3 fruit fly cellular contexts compared by ENCODE assay signal in genomic region chr2L:8040872-8041271, dm6.
TF ChIP-seq lines count a peak whose summit lies in the region.

Gene CCDC53, plus strand, starts transcription at chr2L:8041106.

- no peak for TF ChIP-seq CTCF in whole organism, embryonic (GFP tag; optimal IDR thresholded peaks at IDR 0.05; lab: Kevin White, UChicago)

TF ChIP-seq in whole organism, adult, 20 proteins besides CTCF, POLR2A, EP300 and RAD21:
- TF ChIP-seq ovo (GFP tag; optimal IDR thresholded peaks at IDR 0.05; lab: Kevin White, UChicago) (no peak), CG11617 (GFP tag; optimal IDR thresholded peaks at IDR 0.05; lab: Kevin White, UChicago) (no peak), pad (GFP tag; optimal IDR thresholded peaks at IDR 0.05; lab: Kevin White, UChicago) (no peak), Crg-1 (GFP tag; optimal IDR thresholded peaks at IDR 0.05; lab: Kevin White, UChicago) (no peak), CG14711 (tag; optimal IDR thresholded peaks at IDR 0.05; lab: Kevin White, UChicago) (peak; percentile 98), toe (GFP tag; optimal IDR thresholded peaks at IDR 0.05; lab: Kevin White, UChicago) (no peak), bab1 (GFP tag; optimal IDR thresholded peaks at IDR 0.05; lab: Kevin White, UChicago) (peak; percentile 33), Mnt (GFP tag; optimal IDR thresholded peaks at IDR 0.05; lab: Kevin White, UChicago) (no peak), kay (GFP tag; lab: Kevin White, UChicago; ENCODE audit: borderline replicate concordance) (no peak)

TF ChIP-seq in whole organism, embryonic, 481 proteins besides CTCF, POLR2A, EP300 and RAD21 (continues in another document):
- TF ChIP-seq BEAF-32 (GFP tag; optimal IDR thresholded peaks at IDR 0.05; lab: Kevin White, UChicago), result peak; percentile 34
- no peak for TF ChIP-seq CG7928 (GFP tag; optimal IDR thresholded peaks at IDR 0.05; lab: Kevin White, UChicago)
- TF ChIP-seq CG1603 (tag; optimal IDR thresholded peaks at IDR 0.05; lab: Kevin White, UChicago), result peak; percentile 14
- no peak for TF ChIP-seq sim (GFP tag; IDR thresholded peaks at IDR 0.05; lab: Robert Waterston, UW)
- TF ChIP-seq CG12071 (GFP tag; optimal IDR thresholded peaks at IDR 0.05; lab: Kevin White, UChicago), result no peak
- TF ChIP-seq CG15514 (GFP tag; optimal IDR thresholded peaks at IDR 0.05; lab: Kevin White, UChicago), result peak; percentile 17
- no peak for TF ChIP-seq tx (GFP tag; optimal IDR thresholded peaks at IDR 0.05; lab: Kevin White, UChicago)
- TF ChIP-seq CG3726 (GFP tag; IDR thresholded peaks at IDR 0.05; lab: Robert Waterston, UW), result no peak
- no peak for TF ChIP-seq CG14014 (GFP tag; IDR thresholded peaks at IDR 0.05; lab: Robert Waterston, UW)
- TF ChIP-seq YL-1 (GFP tag; optimal IDR thresholded peaks at IDR 0.05; lab: Kevin White, UChicago), result peak; percentile 16
- TF ChIP-seq pfk (GFP tag; optimal IDR thresholded peaks at IDR 0.05; lab: Kevin White, UChicago), result no peak
- TF ChIP-seq CG34224 (GFP tag; IDR thresholded peaks at IDR 0.05; lab: Robert Waterston, UW; ENCODE audit: partially characterized antibody), result peak; percentile 21; the same call in 1 of the 3 replicates
- peak; percentile 31 for TF ChIP-seq MESR4 (GFP tag; optimal IDR thresholded peaks at IDR 0.05; lab: Kevin White, UChicago)
- TF ChIP-seq pzg (GFP tag; optimal IDR thresholded peaks at IDR 0.05; lab: Kevin White, UChicago), result peak; percentile 71
- TF ChIP-seq Myb (GFP tag; optimal IDR thresholded peaks at IDR 0.05; lab: Kevin White, UChicago), result no peak
- no peak for TF ChIP-seq wek (GFP tag; optimal IDR thresholded peaks at IDR 0.05; lab: Kevin White, UChicago)
- TF ChIP-seq hkb (optimal IDR thresholded peaks at IDR 0.05; lab: Kevin White, UChicago), result no peak
- peak; percentile 32; the same call in 1 of the 2 replicates for TF ChIP-seq hkb (GFP tag; IDR thresholded peaks at IDR 0.05; lab: Robert Waterston, UW)
- TF ChIP-seq stwl (tag; optimal IDR thresholded peaks at IDR 0.05; lab: Kevin White, UChicago), result peak; percentile 29
- no peak for TF ChIP-seq CG13296 (GFP tag; optimal IDR thresholded peaks at IDR 0.05; lab: Kevin White, UChicago)
- no peak for TF ChIP-seq CG8478 (optimal IDR thresholded peaks at IDR 0.05; lab: Kevin White, UChicago)
- TF ChIP-seq Dp (GFP tag; optimal IDR thresholded peaks at IDR 0.05; lab: Kevin White, UChicago), result peak; percentile 92
- no peak for TF ChIP-seq wdn (GFP tag; IDR thresholded peaks at IDR 0.05; lab: Robert Waterston, UW)
- no peak for TF ChIP-seq exex (tag; optimal IDR thresholded peaks at IDR 0.05; lab: Kevin White, UChicago)
- peak; percentile 49; the same call in 1 of the 2 replicates for TF ChIP-seq MBD-R2 (GFP tag; IDR thresholded peaks at IDR 0.05; lab: Robert Waterston, UW)
- TF ChIP-seq CG7745 (tag; optimal IDR thresholded peaks at IDR 0.05; lab: Kevin White, UChicago), result no peak
- TF ChIP-seq CG11560 (tag; IDR thresholded peaks at IDR 0.05; lab: Robert Waterston, UW), result no peak
- TF ChIP-seq ken (GFP tag; IDR thresholded peaks at IDR 0.05; lab: Robert Waterston, UW), result no peak
- TF ChIP-seq Nf-YB (GFP tag; optimal IDR thresholded peaks at IDR 0.05; lab: Kevin White, UChicago), result no peak
- peak; percentile 82 for TF ChIP-seq gfzf (GFP tag; optimal IDR thresholded peaks at IDR 0.05; lab: Kevin White, UChicago)
- no peak for TF ChIP-seq pita (GFP tag; optimal IDR thresholded peaks at IDR 0.05; lab: Kevin White, UChicago)
- TF ChIP-seq rib (GFP tag; IDR thresholded peaks at IDR 0.05; lab: Robert Waterston, UW), result no peak
- no peak for TF ChIP-seq Doc2 (GFP tag; IDR thresholded peaks at IDR 0.05; lab: Robert Waterston, UW)
- peak; percentile 19 for TF ChIP-seq lbe (GFP tag; optimal IDR thresholded peaks at IDR 0.05; lab: Kevin White, UChicago)
- no peak for TF ChIP-seq salm (tag; optimal IDR thresholded peaks at IDR 0.05; lab: Kevin White, UChicago)
- TF ChIP-seq CG16863 (GFP tag; optimal IDR thresholded peaks at IDR 0.05; lab: Kevin White, UChicago), result no peak
- TF ChIP-seq schlank (tag; optimal IDR thresholded peaks at IDR 0.05; lab: Kevin White, UChicago), result no peak
- no peak for TF ChIP-seq Rfx (GFP tag; IDR thresholded peaks at IDR 0.05; lab: Robert Waterston, UW)
- no peak for TF ChIP-seq Nf-YA (GFP tag; IDR thresholded peaks at IDR 0.05; lab: Robert Waterston, UW)
- TF ChIP-seq Antp (GFP tag; optimal IDR thresholded peaks at IDR 0.05; lab: Kevin White, UChicago), result no peak
- TF ChIP-seq psq (GFP tag; optimal IDR thresholded peaks at IDR 0.05; lab: Kevin White, UChicago), result no peak
- TF ChIP-seq CG30403 (GFP tag; optimal IDR thresholded peaks at IDR 0.05; lab: Kevin White, UChicago), result no peak
- peak; percentile 61 for TF ChIP-seq CG9797 (GFP tag; optimal IDR thresholded peaks at IDR 0.05; lab: Kevin White, UChicago)
- no peak for TF ChIP-seq CG17361 (GFP tag; IDR thresholded peaks at IDR 0.05; lab: Robert Waterston, UW)

TF ChIP-seq in whole organism, wandering third instar larva, 38 proteins besides CTCF, POLR2A, EP300 and RAD21:
- TF ChIP-seq ey (GFP tag; optimal IDR thresholded peaks at IDR 0.05; lab: Kevin White, UChicago) (no peak), br (GFP tag; optimal IDR thresholded peaks at IDR 0.05; lab: Kevin White, UChicago) (no peak), Hr83 (GFP tag; optimal IDR thresholded peaks at IDR 0.05; lab: Kevin White, UChicago; ENCODE audit: poor library complexity, severe bottlenecking) (no peak), dmrt93B (GFP tag; optimal IDR thresholded peaks at IDR 0.05; lab: Kevin White, UChicago) (no peak), N (GFP tag; optimal IDR thresholded peaks at IDR 0.05; lab: Kevin White, UChicago) (no peak), lola (GFP tag; optimal IDR thresholded peaks at IDR 0.05; lab: Kevin White, UChicago) (no peak), Myc (optimal IDR thresholded peaks at IDR 0.05; lab: Kevin White, UChicago) (peak; percentile 56)
